Worm (Caenorhabditis elegans) whole organism, late embryonic: ENCODE measurements around the gene mrps-11.
A peak's percentile ranks its signal among the peaks of the same experiment; 100 is the strongest.

Experiments used
- C38D4.7 ChIP-seq: fragments of 200-800 bp; sonication (Bioruptor generic); optimal IDR thresholded peaks from 2 replicates; lab custom pipeline; 2018; ENCODE audit warnings: mild to moderate bottlenecking, missing genetic modification characterization, moderate library complexity, missing compliant biosample characterization
- T23F11.4 ChIP-seq: fragments of 200-800 bp; sonication (Bioruptor generic); optimal IDR thresholded peaks from 2 replicates; lab custom pipeline; 2018; ENCODE audit warnings: mild to moderate bottlenecking, missing genetic modification characterization, missing compliant biosample characterization
- ama-1 ChIP-seq: fragments of 150-350 bp; optimal IDR thresholded peaks from 2 replicates; lab custom pipeline; 2014
- ceh-14 ChIP-seq: sonication (generic microtip); optimal IDR thresholded peaks from 2 replicates; lab custom pipeline; 2016; ENCODE audit warnings: missing genotype, missing genetic modification characterization, missing compliant biosample characterization
- ceh-18 ChIP-seq: sonication (generic microtip); optimal IDR thresholded peaks from 2 replicates; lab custom pipeline; 2016; ENCODE audit warnings: missing genetic modification characterization, missing compliant biosample characterization
- ceh-2 ChIP-seq: sonication (generic microtip); optimal IDR thresholded peaks from 2 replicates; lab custom pipeline; 2016; ENCODE audit warnings: missing genotype, missing genetic modification characterization, missing compliant biosample characterization
- ceh-22 ChIP-seq: sonication (generic microtip); optimal IDR thresholded peaks from 2 replicates; lab custom pipeline; 2017; ENCODE audit warnings: missing biosample characterization, missing genetic modification characterization
- ceh-24 ChIP-seq: sonication (generic microtip); optimal IDR thresholded peaks from 2 replicates; lab custom pipeline; 2016; ENCODE audit warnings: mild to moderate bottlenecking, missing genetic modification characterization, missing compliant biosample characterization
- ceh-30 ChIP-seq: fragments of 150-350 bp; optimal IDR thresholded peaks from 2 replicates; lab custom pipeline; 2014; ENCODE audit warnings: missing biosample characterization, missing genetic modification characterization
- ceh-34 ChIP-seq: sonication (generic microtip); optimal IDR thresholded peaks from 2 replicates; lab custom pipeline; 2016; ENCODE audit warnings: mild to moderate bottlenecking, missing genetic modification characterization, missing compliant biosample characterization
- ceh-6 ChIP-seq: fragments of 200-800 bp; sonication (Bioruptor generic); optimal IDR thresholded peaks from 2 replicates; lab custom pipeline; 2018; ENCODE audit warnings: mild to moderate bottlenecking, missing genetic modification characterization, missing compliant biosample characterization
- dmd-4 ChIP-seq: sonication (generic microtip); optimal IDR thresholded peaks from 2 replicates; lab custom pipeline; 2016; ENCODE audit warnings: borderline replicate concordance, missing genetic modification characterization, missing compliant biosample characterization
- dve-1 ChIP-seq: sonication (generic microtip); optimal IDR thresholded peaks from 2 replicates; lab custom pipeline; 2017; ENCODE audit warnings: antibody characterized with exemption, mild to moderate bottlenecking, missing genetic modification characterization, missing compliant biosample characterization
- elt-2 ChIP-seq: sonication (generic microtip); optimal IDR thresholded peaks from 2 replicates; lab custom pipeline; 2016; ENCODE audit warnings: missing genetic modification reagents, missing genetic modification characterization, missing compliant biosample characterization
- elt-4 ChIP-seq: sonication (generic microtip); optimal IDR thresholded peaks from 2 replicates; lab custom pipeline; 2016; ENCODE audit warnings: missing genetic modification characterization, missing compliant biosample characterization
- ets-4 ChIP-seq: sonication (generic microtip); optimal IDR thresholded peaks from 2 replicates; lab custom pipeline; 2016; ENCODE audit warnings: missing genetic modification characterization, missing compliant biosample characterization
- fkh-10 ChIP-seq: fragments of 150-350 bp; optimal IDR thresholded peaks from 2 replicates; lab custom pipeline; 2014; ENCODE audit warnings: missing biosample characterization, missing genetic modification reagents, missing genetic modification characterization
- fkh-6 ChIP-seq: sonication (generic microtip); optimal IDR thresholded peaks from 2 replicates; lab custom pipeline; 2016; ENCODE audit warnings: missing genetic modification characterization, missing compliant biosample characterization
- gmeb-2 ChIP-seq: sonication (generic microtip); optimal IDR thresholded peaks from 2 replicates; lab custom pipeline; 2016; ENCODE audit warnings: missing genetic modification characterization, inconsistent platforms, missing compliant biosample characterization
- hlh-15 ChIP-seq: sonication (generic microtip); optimal IDR thresholded peaks from 2 replicates; lab custom pipeline; 2016; ENCODE audit warnings: missing genetic modification characterization, missing compliant biosample characterization
- lim-6 ChIP-seq: sonication (generic microtip); optimal IDR thresholded peaks from 2 replicates; lab custom pipeline; 2016; ENCODE audit warnings: missing genetic modification characterization, missing compliant biosample characterization
- madf-2 ChIP-seq: sonication (generic microtip); optimal IDR thresholded peaks from 2 replicates; lab custom pipeline; 2017; ENCODE audit warnings: missing genetic modification characterization, missing compliant biosample characterization
- nfya-1 ChIP-seq: sonication (generic microtip); optimal IDR thresholded peaks from 2 replicates; lab custom pipeline; 2017; ENCODE audit warnings: missing genetic modification characterization, mild to moderate bottlenecking, missing compliant biosample characterization, antibody characterized with exemption, moderate library complexity
- npax-4 ChIP-seq: sonication (generic microtip); optimal IDR thresholded peaks from 2 replicates; lab custom pipeline; 2016; ENCODE audit warnings: missing genetic modification characterization, missing compliant biosample characterization
- odd-2 ChIP-seq: sonication (generic microtip); optimal IDR thresholded peaks from 2 replicates; lab custom pipeline; 2017; ENCODE audit warnings: antibody characterized with exemption, mild to moderate bottlenecking, missing genetic modification characterization, missing compliant biosample characterization
- pat-9 ChIP-seq: fragments of 200-800 bp; sonication (Bioruptor generic); optimal IDR thresholded peaks from 2 replicates; lab custom pipeline; 2018; ENCODE audit warnings: mild to moderate bottlenecking, missing genetic modification characterization, moderate library complexity, missing compliant biosample characterization
- pha-2 ChIP-seq: sonication (generic microtip); optimal IDR thresholded peaks from 2 replicates; lab custom pipeline; 2017; ENCODE audit warnings: mild to moderate bottlenecking, missing genetic modification characterization, missing compliant biosample characterization
- pros-1 ChIP-seq: fragments of 150-350 bp; optimal IDR thresholded peaks from 2 replicates; lab custom pipeline; 2014; ENCODE audit warnings: missing biosample characterization, missing genetic modification reagents, missing genetic modification characterization
- ref-2 ChIP-seq: sonication (generic microtip); optimal IDR thresholded peaks from 2 replicates; lab custom pipeline; 2016; ENCODE audit warnings: missing genetic modification characterization, missing compliant biosample characterization
- sox-2 ChIP-seq: fragments of 200-800 bp; sonication (Bioruptor generic); IDR thresholded peaks from 2 replicates; pipeline ENCODE4 v1.3.6; 2022; ENCODE audit warnings: missing genetic modification reagents, missing genetic modification characterization, missing compliant biosample characterization
- sox-4 ChIP-seq: sonication (generic microtip); optimal IDR thresholded peaks from 2 replicates; lab custom pipeline; 2017; ENCODE audit warnings: mild to moderate bottlenecking, missing genetic modification characterization, inconsistent platforms, missing compliant biosample characterization
- syd-9 ChIP-seq: sonication (generic microtip); optimal IDR thresholded peaks from 2 replicates; lab custom pipeline; 2016; ENCODE audit warnings: mild to moderate bottlenecking, missing genetic modification characterization, moderate library complexity, missing compliant biosample characterization
- tbx-2 ChIP-seq: sonication (generic microtip); optimal IDR thresholded peaks from 2 replicates; lab custom pipeline; 2016; ENCODE audit warnings: missing genetic modification characterization, missing compliant biosample characterization
- tbx-7 ChIP-seq: sonication (generic microtip); optimal IDR thresholded peaks from 2 replicates; lab custom pipeline; 2016; ENCODE audit warnings: missing genotype, missing genetic modification characterization, missing compliant biosample characterization
- unc-3 ChIP-seq, 2 experiments: fragments of 200-800 bp in 1 of 2; sonication (Bioruptor generic) in 1 of 2; sonication (generic microtip) in 1 of 2; conservative IDR thresholded peaks in 1 of 2; optimal IDR thresholded peaks in 1 of 2; 2 replicates each; pipeline versions ENCODE4 v1.3.6 to Lab custom; 2016 to 2022; ENCODE audit warnings: missing compliant biosample characterization in 2 of 2, missing genetic modification characterization in 2 of 2, missing genetic modification reagents in 1 of 2
- unc-55 ChIP-seq: sonication (generic microtip); optimal IDR thresholded peaks from 2 replicates; lab custom pipeline; 2017; ENCODE audit warnings: missing biosample characterization, missing genetic modification reagents, missing genetic modification characterization
- unc-86 ChIP-seq: sonication (generic microtip); optimal IDR thresholded peaks from 2 replicates; lab custom pipeline; 2016; ENCODE audit warnings: missing genetic modification characterization, missing compliant biosample characterization
- zip-5 ChIP-seq: sonication (generic microtip); optimal IDR thresholded peaks from 2 replicates; lab custom pipeline; 2016; ENCODE audit warnings: missing genetic modification characterization, missing compliant biosample characterization

The mrps-11 gene

ce11 chrV:12478111-12478510 lies 16.3 kb downstream of the mrps-11 start, which contains the start of gene atn-1:
Gene atn-1, plus strand, starts transcription at chrV:12478411.
- TF ChIP-seq elt-2 (tag; lab: Kevin White, UChicago) (no peak), ref-2 (tag; lab: Kevin White, UChicago) (no peak), unc-55 (GFP tag; lab: Kevin White, UChicago) (no peak)

ce11 chrV:12477139-12477538 lies 17.3 kb downstream of the mrps-11 start:
- TF ChIP-seq ceh-18 (tag; lab: Kevin White, UChicago) (peak; percentile 69), tbx-2 (no peak), unc-55 (GFP tag; lab: Kevin White, UChicago) (peak; percentile 33)

- TF ChIP-seq elt-4 (tag; lab: Kevin White, UChicago), result no peak
- TF ChIP-seq lim-6, result no peak
- no peak for TF ChIP-seq pat-9 (tag; lab: Kevin White, UChicago)
- no peak for TF ChIP-seq ets-4 (tag; lab: Kevin White, UChicago)
- TF ChIP-seq madf-2 (tag; lab: Kevin White, UChicago), result no peak
Measured at ce11 chrV:12475360-12475759, 19.1 kb downstream of the mrps-11 start.

ce11 chrV:12470324-12470723 lies 24.1 kb downstream of the mrps-11 start:
- TF ChIP-seq unc-86, result no peak
- TF ChIP-seq unc-3 (GFP tag; conservative IDR thresholded peaks at IDR 0.05; lab: Robert Waterston, UW), result no peak
- no peak for TF ChIP-seq unc-3 (tag; optimal IDR thresholded peaks at IDR 0.05; lab: Kevin White, UChicago)
- TF ChIP-seq odd-2 (tag; lab: Kevin White, UChicago), result no peak
- TF ChIP-seq dmd-4 (tag; lab: Kevin White, UChicago), result no peak
- no peak for TF ChIP-seq ceh-34 (tag; lab: Kevin White, UChicago)
- no peak for TF ChIP-seq dve-1
- TF ChIP-seq ceh-2 (tag; lab: Kevin White, UChicago), result no peak
- no peak for TF ChIP-seq pros-1
- TF ChIP-seq T23F11.4 (GFP tag; lab: Kevin White, UChicago), result no peak
- TF ChIP-seq sox-4 (tag; lab: Kevin White, UChicago), result no peak
- no peak for TF ChIP-seq ama-1
- no peak for TF ChIP-seq ceh-18 (tag; lab: Kevin White, UChicago)
- no peak for TF ChIP-seq C38D4.7 (GFP tag; lab: Kevin White, UChicago)
- no peak for TF ChIP-seq fkh-6
- no peak for TF ChIP-seq tbx-7 (tag; lab: Kevin White, UChicago)
- TF ChIP-seq sox-2 (GFP tag; lab: Robert Waterston, UW), result no peak
- TF ChIP-seq gmeb-2 (tag; lab: Kevin White, UChicago), result no peak
- no peak for TF ChIP-seq ceh-24 (tag; lab: Kevin White, UChicago)

ce11 chrV:12468363-12468762 lies 26.1 kb downstream of the mrps-11 start, which contains the start of gene F28C1.3:
Gene F28C1.3, plus strand, starts transcription at chrV:12468663.
- TF ChIP-seq nfya-1, result no peak
- TF ChIP-seq T23F11.4 (GFP tag; lab: Kevin White, UChicago), result no peak
- no peak for TF ChIP-seq unc-86
- no peak for TF ChIP-seq npax-4 (tag; lab: Kevin White, UChicago)
- no peak for TF ChIP-seq hlh-15 (tag; lab: Kevin White, UChicago)
- no peak for TF ChIP-seq ceh-6 (GFP tag; lab: Kevin White, UChicago)
- TF ChIP-seq ama-1, result no peak
- TF ChIP-seq ceh-22 (tag; lab: Kevin White, UChicago), result no peak
- no peak for TF ChIP-seq odd-2 (tag; lab: Kevin White, UChicago)
- no peak for TF ChIP-seq pha-2 (tag; lab: Kevin White, UChicago)
- TF ChIP-seq sox-2 (GFP tag; lab: Robert Waterston, UW), result no peak
- no peak for TF ChIP-seq pros-1
- TF ChIP-seq ets-4 (tag; lab: Kevin White, UChicago), result no peak
- TF ChIP-seq tbx-2, result no peak
- TF ChIP-seq fkh-10 (GFP tag; lab: Kevin White, UChicago), result no peak
- no peak for TF ChIP-seq ceh-14 (tag; lab: Kevin White, UChicago)
- TF ChIP-seq ceh-2 (tag; lab: Kevin White, UChicago), result no peak
- no peak for TF ChIP-seq syd-9 (tag; lab: Kevin White, UChicago)
- no peak for TF ChIP-seq zip-5 (tag; lab: Kevin White, UChicago)
- no peak for TF ChIP-seq ceh-30
